Worm (Caenorhabditis elegans) whole organism, young adult: ENCODE results near the gene ctns-1.

ENCODE experiments used
- F22D6.2 ChIP-seq: sonication (generic microtip); optimal IDR thresholded peaks from 2 replicates; lab custom pipeline; 2016; ENCODE audit warnings: mild to moderate bottlenecking, missing genetic modification characterization, missing compliant biosample characterization
- F23B12.7 ChIP-seq: sonication (generic microtip); optimal IDR thresholded peaks from 2 replicates; lab custom pipeline; 2017; ENCODE audit warnings: missing genetic modification characterization, mild to moderate bottlenecking, missing compliant biosample characterization, antibody characterized with exemption, moderate library complexity; ENCODE audit not compliant: insufficient read depth
- F52B5.7 ChIP-seq: sonication (generic microtip); optimal IDR thresholded peaks from 2 replicates; lab custom pipeline; 2016; ENCODE audit warnings: mild to moderate bottlenecking, missing genetic modification characterization, missing compliant biosample characterization
- F57C9.4 ChIP-seq: sonication (generic microtip); optimal IDR thresholded peaks from 2 replicates; lab custom pipeline; 2017; ENCODE audit warnings: mild to moderate bottlenecking, missing genetic modification characterization, missing compliant biosample characterization
- Y53G8AR.9 ChIP-seq: fragments of 200-800 bp; sonication (Bioruptor generic); conservative IDR thresholded peaks from 2 replicates; pipeline ENCODE4 v1.3.6; 2022; ENCODE audit warnings: missing genetic modification reagents, missing genetic modification characterization, missing compliant biosample characterization
- Y67H2A.10 ChIP-seq: fragments of 200-800 bp; sonication (Bioruptor generic); conservative IDR thresholded peaks from 2 replicates; pipeline ENCODE4 v1.3.6; 2022; ENCODE audit warnings: missing genetic modification reagents, missing genetic modification characterization, missing compliant biosample characterization
- Y79H2A.3 ChIP-seq: fragments of 200-800 bp; sonication (Bioruptor generic); conservative IDR thresholded peaks from 2 replicates; pipeline ENCODE4 v1.3.6; 2022; ENCODE audit warnings: missing genetic modification reagents, missing genetic modification characterization, missing compliant biosample characterization
- akir-1 ChIP-seq: fragments of 200-800 bp; sonication (Bioruptor generic); optimal IDR thresholded peaks from 2 replicates; lab custom pipeline; 2018; ENCODE audit warnings: mild to moderate bottlenecking, missing genetic modification characterization, moderate library complexity, missing compliant biosample characterization
- ama-1 ChIP-seq, 3 experiments: fragments of 150-350 bp in 1 of 3; sonication (generic microtip) in 2 of 3; optimal IDR thresholded peaks; 2 replicates each; lab custom pipeline; 2014 to 2018; ENCODE audit warnings: missing biosample characterization in 2 of 3, missing genetic modification characterization in 2 of 3, missing genetic modification reagents in 2 of 3
- attf-6 ChIP-seq: fragments of 200-800 bp; sonication (Bioruptor generic); IDR thresholded peaks from 2 replicates; pipeline ENCODE4 v1.3.6; 2022; ENCODE audit warnings: missing genetic modification reagents, missing genetic modification characterization, missing compliant biosample characterization
- bed-1 ChIP-seq: fragments of 200-800 bp; sonication (Bioruptor generic); IDR thresholded peaks from 2 replicates; pipeline ENCODE4 v1.3.6; 2022; ENCODE audit warnings: missing genetic modification reagents, missing genetic modification characterization, missing compliant biosample characterization
- cebp-1 ChIP-seq, 2 experiments: fragments of 200-800 bp in 1 of 2; sonication (Bioruptor generic) in 1 of 2; sonication (generic microtip) in 1 of 2; IDR thresholded peaks in 1 of 2; optimal IDR thresholded peaks in 1 of 2; 2 replicates each; pipeline versions ENCODE4 v1.3.6 to Lab custom; 2017 to 2022; ENCODE audit warnings: missing compliant biosample characterization in 2 of 2, missing genetic modification characterization in 2 of 2, mild to moderate bottlenecking in 1 of 2, missing genetic modification reagents in 1 of 2, moderate library complexity in 1 of 2
- cebp-2 ChIP-seq: fragments of 200-800 bp; sonication (Bioruptor generic); IDR thresholded peaks from 2 replicates; pipeline ENCODE4 v1.3.6; 2022; ENCODE audit warnings: missing genetic modification characterization, missing compliant biosample characterization
- ceh-40 ChIP-seq: fragments of 200-800 bp; sonication (Bioruptor generic); IDR thresholded peaks from 2 replicates; pipeline ENCODE4 v1.3.6; 2022; ENCODE audit warnings: missing genetic modification characterization, missing compliant biosample characterization
- die-1 ChIP-seq: sonication (generic microtip); optimal IDR thresholded peaks from 2 replicates; lab custom pipeline; 2016; ENCODE audit warnings: missing genotype, mild to moderate bottlenecking, missing genetic modification characterization, missing compliant biosample characterization
- dpff-1 ChIP-seq: sonication (generic microtip); optimal IDR thresholded peaks from 2 replicates; lab custom pipeline; 2017; ENCODE audit warnings: mild to moderate bottlenecking, missing genetic modification characterization, missing compliant biosample characterization
- dpl-1 ChIP-seq: fragments of 150-350 bp; optimal IDR thresholded peaks from 2 replicates; lab custom pipeline; 2014; ENCODE audit warnings: missing biosample characterization, missing genetic modification reagents, missing genetic modification characterization
- him-1 ChIP-seq: sonication (generic microtip); optimal IDR thresholded peaks from 2 replicates; lab custom pipeline; 2016; ENCODE audit warnings: missing genotype, missing genetic modification reagents, missing genetic modification characterization, missing compliant biosample characterization
- hlh-12 ChIP-seq: sonication (generic microtip); optimal IDR thresholded peaks from 2 replicates; lab custom pipeline; 2016; ENCODE audit warnings: missing genetic modification characterization, missing compliant biosample characterization
- hlh-26 ChIP-seq: fragments of 200-800 bp; sonication (Bioruptor generic); conservative IDR thresholded peaks from 2 replicates; pipeline ENCODE4 v1.3.6; 2022; ENCODE audit warnings: missing genetic modification reagents, missing genetic modification characterization, missing compliant biosample characterization
- hmg-1.2 ChIP-seq: fragments of 200-800 bp; sonication (Bioruptor generic); IDR thresholded peaks from 2 replicates; pipeline ENCODE4 v1.3.6; 2022; ENCODE audit warnings: missing genetic modification reagents, missing genetic modification characterization, missing compliant biosample characterization
- lin-54 ChIP-seq: fragments of 200-800 bp; sonication (Bioruptor generic); optimal IDR thresholded peaks from 2 replicates; lab custom pipeline; 2018; ENCODE audit warnings: mild to moderate bottlenecking, missing genetic modification characterization, missing compliant biosample characterization
- madf-10 ChIP-seq: sonication (generic microtip); optimal IDR thresholded peaks from 2 replicates; lab custom pipeline; 2016; ENCODE audit warnings: mild to moderate bottlenecking, missing genetic modification characterization, missing compliant biosample characterization
- mcd-1 ChIP-seq: fragments of 200-800 bp; sonication (Bioruptor generic); IDR thresholded peaks from 2 replicates; pipeline ENCODE4 v1.3.6; 2022; ENCODE audit warnings: missing genetic modification reagents, missing genetic modification characterization, missing compliant biosample characterization
- nhr-179 ChIP-seq: sonication (generic microtip); optimal IDR thresholded peaks from 2 replicates; lab custom pipeline; 2016; ENCODE audit warnings: mild to moderate bottlenecking, missing genetic modification characterization, missing compliant biosample characterization
- nhr-80 ChIP-seq: sonication (generic microtip); optimal IDR thresholded peaks from 2 replicates; lab custom pipeline; 2016; ENCODE audit warnings: missing genetic modification characterization, missing compliant biosample characterization
- rcor-1 ChIP-seq: fragments of 200-800 bp; sonication (Bioruptor generic); IDR thresholded peaks from 2 replicates; pipeline ENCODE4 v1.3.6; 2022; ENCODE audit warnings: missing genetic modification reagents, missing genetic modification characterization, missing compliant biosample characterization
- sdz-38 ChIP-seq: sonication (generic microtip); optimal IDR thresholded peaks from 2 replicates; lab custom pipeline; 2016; ENCODE audit warnings: missing genotype, missing genetic modification characterization, missing compliant biosample characterization
- sea-2 ChIP-seq: fragments of 200-800 bp; sonication (Bioruptor generic); IDR thresholded peaks from 2 replicates; pipeline ENCODE4 v1.3.6; 2022; ENCODE audit warnings: missing genetic modification characterization, missing compliant biosample characterization
- snpc-1.1 ChIP-seq: sonication (generic microtip); optimal IDR thresholded peaks from 2 replicates; lab custom pipeline; 2017; ENCODE audit warnings: missing genetic modification characterization, mild to moderate bottlenecking, missing compliant biosample characterization, antibody characterized with exemption, moderate library complexity, missing genotype, missing genetic modification reagents; ENCODE audit not compliant: insufficient read depth
- tbp1 ChIP-seq: fragments of 200-800 bp; sonication (Bioruptor generic); optimal IDR thresholded peaks from 2 replicates; lab custom pipeline; 2018; ENCODE audit warnings: mild to moderate bottlenecking, missing genetic modification characterization, missing compliant biosample characterization
- tlf-1 ChIP-seq: fragments of 200-800 bp; sonication (Bioruptor generic); optimal IDR thresholded peaks from 2 replicates; lab custom pipeline; 2018; ENCODE audit warnings: mild to moderate bottlenecking, missing genetic modification characterization, missing compliant biosample characterization
- unc-130 ChIP-seq: sonication (generic microtip); optimal IDR thresholded peaks from 2 replicates; lab custom pipeline; 2016; ENCODE audit warnings: missing genetic modification reagents, missing genetic modification characterization, missing compliant biosample characterization
- zfh-2 ChIP-seq: fragments of 200-800 bp; sonication (Bioruptor generic); conservative IDR thresholded peaks from 2 replicates; pipeline ENCODE4 v1.3.6; 2022; ENCODE audit warnings: missing genetic modification reagents, missing genetic modification characterization, missing compliant biosample characterization
- ztf-26 ChIP-seq: sonication (generic microtip); optimal IDR thresholded peaks from 2 replicates; lab custom pipeline; 2017; ENCODE audit warnings: missing genetic modification characterization, missing compliant biosample characterization

ctns-1 gene

ce11 chrII:8180281-8180680, 43.6 kb upstream of the ctns-1 start, which contains the start of gene T05C12.4:
Gene T05C12.4 (minus strand): TSS chrII:8180381.
- TF ChIP-seq dpff-1 (tag; lab: Kevin White, UChicago) = no peak
- no peak for TF ChIP-seq unc-130 (GFP tag; lab: Kevin White, UChicago)
- TF ChIP-seq sea-2 (GFP tag; lab: Robert Waterston, UW) = no peak
- no peak for TF ChIP-seq tbp1
- TF ChIP-seq F57C9.4 (tag; lab: Kevin White, UChicago) = no peak
- no peak for TF ChIP-seq mcd-1 (GFP tag; lab: Robert Waterston, UW)
- no peak for TF ChIP-seq ztf-26 (tag; lab: Kevin White, UChicago)
- TF ChIP-seq Y67H2A.10 (GFP tag; lab: Robert Waterston, UW) = no peak
- no peak for TF ChIP-seq nhr-179
- no peak for TF ChIP-seq hlh-12 (tag; lab: Kevin White, UChicago)
- TF ChIP-seq Y53G8AR.9 (GFP tag; lab: Robert Waterston, UW) = no peak
- TF ChIP-seq akir-1 (GFP tag; lab: Kevin White, UChicago) = no peak
- TF ChIP-seq, all 124 proteins: peak for 0

ce11 chrII:8178614-8179013, 41.9 kb upstream of the ctns-1 start:
- TF ChIP-seq zfh-2 (GFP tag; lab: Robert Waterston, UW) = no peak
- TF ChIP-seq F22D6.2 (tag; lab: Kevin White, UChicago) = no peak
- no peak for TF ChIP-seq die-1 (tag; lab: Kevin White, UChicago)
- no peak for TF ChIP-seq him-1 (tag; lab: Kevin White, UChicago)

ce11 chrII:8177095-8177494, 40.4 kb upstream of the ctns-1 start, which contains the start of gene acr-14:
Gene acr-14 (minus strand): TSS chrII:8177195.
- TF ChIP-seq F23B12.7 (no peak), lin-54 (GFP tag; lab: Kevin White, UChicago) (no peak), madf-10 (tag; lab: Kevin White, UChicago) (no peak), hmg-1.2 (GFP tag; lab: Robert Waterston, UW) (no peak), ceh-40 (no peak), rcor-1 (GFP tag; lab: Robert Waterston, UW) (no peak), F52B5.7 (tag; lab: Kevin White, UChicago) (no peak), dpl-1 (GFP tag; lab: Kevin White, UChicago) (no peak), ama-1 (optimal IDR thresholded peaks at IDR 0.05; lab: Kevin White, UChicago) (no peak), ama-1 (GFP tag; optimal IDR thresholded peaks at IDR 0.05; lab: Kevin White, UChicago) (no peak), tlf-1 (GFP tag; lab: Kevin White, UChicago) (no peak), hlh-26 (GFP tag; lab: Robert Waterston, UW) (no peak), snpc-1.1 (tag; lab: Kevin White, UChicago) (no peak), attf-6 (GFP tag; lab: Robert Waterston, UW) (no peak), bed-1 (GFP tag; lab: Robert Waterston, UW) (no peak), zfh-2 (GFP tag; lab: Robert Waterston, UW) (no peak)
- TF ChIP-seq, all 124 proteins: peak for 0

- TF ChIP-seq cebp-1 (GFP tag; IDR thresholded peaks at IDR 0.05; lab: Robert Waterston, UW) (no peak), cebp-1 (tag; optimal IDR thresholded peaks at IDR 0.05; lab: Kevin White, UChicago) (no peak)
- TF ChIP-seq, all 124 proteins: peak for 0
These were observed 37.4 kb upstream of the ctns-1 start for ce11 chrII:8174148-8174547.

- no peak for TF ChIP-seq sdz-38 (tag; lab: Kevin White, UChicago)
- no peak for TF ChIP-seq Y79H2A.3 (GFP tag; lab: Robert Waterston, UW)
- TF ChIP-seq cebp-2 (GFP tag; lab: Robert Waterston, UW) = no peak
- no peak for TF ChIP-seq nhr-80 (tag; lab: Kevin White, UChicago)
These were observed 36.7 kb upstream of the ctns-1 start, which contains the start of the genes decr-1.3 and T05C12.1 for ce11 chrII:8173449-8173848. Gene decr-1.3 (minus strand): TSS chrII:8173549. Gene T05C12.1 (plus strand): TSS chrII:8173680.
